Worm (Caenorhabditis elegans): ENCODE results near the gene B0303.4.

The B0303.4 gene

ce11 chrIII:8657676-8658366 is 31.8 kb upstream of the B0303.4 start:
- TF ChIP-seq elt-1 (tag; optimal IDR thresholded peaks at IDR 0.05; ENCODE audit: borderline replicate concordance, insufficient read depth) = no peak
- TF ChIP-seq pha-4 (tag; optimal IDR thresholded peaks at IDR 0.05) = no peak
- no peak for TF ChIP-seq nhr-12 (tag; optimal IDR thresholded peaks at IDR 0.05)
- TF ChIP-seq snpc-4 (tag; optimal IDR thresholded peaks at IDR 0.05) = no peak
- TF ChIP-seq tbx-8 (GFP tag; optimal IDR thresholded peaks at IDR 0.05) = no peak
- TF ChIP-seq sptf-1 (tag; optimal IDR thresholded peaks at IDR 0.05) = no peak
- no peak for TF ChIP-seq blmp-1 (tag; optimal IDR thresholded peaks at IDR 0.05)
- TF ChIP-seq nhr-76 (tag; optimal IDR thresholded peaks at IDR 0.05) = no peak
- TF ChIP-seq flh-1 (GFP tag; optimal IDR thresholded peaks at IDR 0.05) = no peak
- TF ChIP-seq bed-3 (GFP tag; optimal IDR thresholded peaks at IDR 0.05) = no peak
- TF ChIP-seq ceh-39 (tag; optimal IDR thresholded peaks at IDR 0.05) = no peak
- no peak for TF ChIP-seq mab-5 (tag; optimal IDR thresholded peaks at IDR 0.05)
- TF ChIP-seq unc-62 (GFP tag; optimal IDR thresholded peaks at IDR 0.05) = no peak
- TF ChIP-seq ham-2 (GFP tag; optimal IDR thresholded peaks at IDR 0.05) = no peak
- TF ChIP-seq ces-1 (GFP tag; optimal IDR thresholded peaks at IDR 0.05) = no peak
- TF ChIP-seq ztf-11 (tag; optimal IDR thresholded peaks at IDR 0.05) = no peak
- TF ChIP-seq unc-39 (tag; optimal IDR thresholded peaks at IDR 0.05) = no peak

- TF ChIP-seq unc-62 (GFP tag; optimal IDR thresholded peaks at IDR 0.05) (peak; percentile 97), hlh-1 (tag; optimal IDR thresholded peaks at IDR 0.05) (peak; percentile 38), nhr-76 (tag; optimal IDR thresholded peaks at IDR 0.05) (no peak), mep-1 (tag; optimal IDR thresholded peaks at IDR 0.05) (peak; percentile 46), mab-5 (tag; optimal IDR thresholded peaks at IDR 0.05) (no peak), ztf-11 (tag; optimal IDR thresholded peaks at IDR 0.05) (no peak), lsy-2 (tag; optimal IDR thresholded peaks at IDR 0.05) (no peak), nhr-237 (tag; optimal IDR thresholded peaks at IDR 0.05) (peak; percentile 43), ces-1 (GFP tag; optimal IDR thresholded peaks at IDR 0.05) (peak; percentile 48), ham-2 (GFP tag; optimal IDR thresholded peaks at IDR 0.05) (no peak), tbx-8 (GFP tag; optimal IDR thresholded peaks at IDR 0.05) (no peak), cnd-1 (tag; optimal IDR thresholded peaks at IDR 0.05) (no peak), ceh-39 (tag; optimal IDR thresholded peaks at IDR 0.05) (no peak), elt-3 (tag; optimal IDR thresholded peaks at IDR 0.05) (peak; percentile 21), sptf-1 (tag; optimal IDR thresholded peaks at IDR 0.05) (no peak), ceh-43 (GFP tag; optimal IDR thresholded peaks at IDR 0.05) (no peak), unc-120 (tag; optimal IDR thresholded peaks at IDR 0.05; ENCODE audit: poor library complexity, severe bottlenecking) (peak; percentile 59)
Measured at ce11 chrIII:8658367-8658761, 31.3 kb upstream of the B0303.4 start.

- TF ChIP-seq elt-3 (tag; optimal IDR thresholded peaks at IDR 0.05) = no peak
- no peak for TF ChIP-seq ceh-39 (tag; optimal IDR thresholded peaks at IDR 0.05)
- no peak for TF ChIP-seq mab-5 (tag; optimal IDR thresholded peaks at IDR 0.05)
- no peak for TF ChIP-seq zip-8 (tag; optimal IDR thresholded peaks at IDR 0.05)
- no peak for TF ChIP-seq nhr-237 (tag; optimal IDR thresholded peaks at IDR 0.05)
- no peak for TF ChIP-seq lin-32 (GFP tag; optimal IDR thresholded peaks at IDR 0.05)
- no peak for TF ChIP-seq hlh-1 (tag; optimal IDR thresholded peaks at IDR 0.05)
- no peak for TF ChIP-seq sptf-1 (tag; optimal IDR thresholded peaks at IDR 0.05)
- no peak for TF ChIP-seq nhr-28 (tag; optimal IDR thresholded peaks at IDR 0.05)
- TF ChIP-seq nhr-76 (tag; optimal IDR thresholded peaks at IDR 0.05) = no peak
- no peak for TF ChIP-seq ces-1 (GFP tag; optimal IDR thresholded peaks at IDR 0.05)
- no peak for TF ChIP-seq mls-2 (tag; optimal IDR thresholded peaks at IDR 0.05)
- TF ChIP-seq unc-120 (tag; optimal IDR thresholded peaks at IDR 0.05; ENCODE audit: poor library complexity, severe bottlenecking) = no peak
- no peak for TF ChIP-seq blmp-1 (tag; optimal IDR thresholded peaks at IDR 0.05)
- no peak for TF ChIP-seq mep-1 (tag; optimal IDR thresholded peaks at IDR 0.05)
- no peak for TF ChIP-seq ztf-11 (tag; optimal IDR thresholded peaks at IDR 0.05)
- TF ChIP-seq unc-62 (GFP tag; optimal IDR thresholded peaks at IDR 0.05) = no peak
- TF ChIP-seq ham-2 (GFP tag; optimal IDR thresholded peaks at IDR 0.05) = no peak
- TF ChIP-seq lsy-2 (tag; optimal IDR thresholded peaks at IDR 0.05) = no peak
Measured at ce11 chrIII:8663143-8663542, 26.5 kb upstream of the B0303.4 start.

- TF ChIP-seq hlh-1 (tag; optimal IDR thresholded peaks at IDR 0.05) (no peak), M03D4.4 (tag; optimal IDR thresholded peaks at IDR 0.05) (no peak), ceh-39 (tag; optimal IDR thresholded peaks at IDR 0.05) (no peak), pha-4 (tag; optimal IDR thresholded peaks at IDR 0.05) (no peak), snpc-4 (tag; optimal IDR thresholded peaks at IDR 0.05) (no peak), zip-8 (tag; optimal IDR thresholded peaks at IDR 0.05) (no peak), bed-3 (GFP tag; optimal IDR thresholded peaks at IDR 0.05) (no peak), lin-13 (tag; optimal IDR thresholded peaks at IDR 0.05) (no peak), drap-1 (GFP tag; optimal IDR thresholded peaks at IDR 0.05) (no peak), lin-32 (GFP tag; optimal IDR thresholded peaks at IDR 0.05) (no peak), mab-5 (tag; optimal IDR thresholded peaks at IDR 0.05) (no peak), tbx-8 (GFP tag; optimal IDR thresholded peaks at IDR 0.05) (no peak), sem-2 (GFP tag; optimal IDR thresholded peaks at IDR 0.05) (no peak), nhr-12 (tag; optimal IDR thresholded peaks at IDR 0.05) (no peak), nhr-2 (tag; optimal IDR thresholded peaks at IDR 0.05) (no peak), nhr-237 (tag; optimal IDR thresholded peaks at IDR 0.05) (no peak), blmp-1 (tag; optimal IDR thresholded peaks at IDR 0.05) (no peak), ceh-83 (GFP tag; optimal IDR thresholded peaks at IDR 0.05) (no peak), sptf-1 (tag; optimal IDR thresholded peaks at IDR 0.05) (no peak), cnd-1 (tag; optimal IDR thresholded peaks at IDR 0.05) (no peak)
Measured at ce11 chrIII:8664897-8665388, 24.7 kb upstream of the B0303.4 start, which contains the start of gene F22B7.1. TSS of gene F22B7.1 (plus strand) at chrIII:8665338.

Measured in whole organism, mixed stage, embryonic.